Fruit fly (Drosophila melanogaster) whole organism, adult: Measurements from ENCODE around the gene CG9231.
A peak's percentile ranks its signal among the peaks of the same experiment; 100 is the strongest.

Source experiments
- CG11617 ChIP-seq: fragments of 200-800 bp; sonication (Bioruptor generic); optimal IDR thresholded peaks from 2 replicates; lab custom pipeline; 2017; ENCODE audit warnings: mild to moderate bottlenecking, missing biosample characterization, missing genetic modification reagents, missing genetic modification characterization
- CG12768 ChIP-seq: fragments of 200-800 bp; sonication (Bioruptor generic); optimal IDR thresholded peaks from 2 replicates; lab custom pipeline; 2017; ENCODE audit warnings: missing biosample characterization, missing genetic modification characterization, mild to moderate bottlenecking, moderate library complexity, missing genetic modification reagents
- CG14711 ChIP-seq: fragments of 200-800 bp; sonication (Bioruptor generic); optimal IDR thresholded peaks from 2 replicates; lab custom pipeline; 2018; ENCODE audit warnings: missing biosample characterization, mild to moderate bottlenecking, missing genetic modification characterization, moderate library complexity
- CG1620 ChIP-seq: fragments of 200-800 bp; sonication (Bioruptor generic); optimal IDR thresholded peaks from 2 replicates; lab custom pipeline; 2016; ENCODE audit warnings: missing biosample characterization, missing genetic modification characterization
- CG33017 ChIP-seq: fragments of 200-800 bp; sonication (Bioruptor generic); optimal IDR thresholded peaks from 2 replicates; lab custom pipeline; 2018; ENCODE audit warnings: missing biosample characterization, mild to moderate bottlenecking, missing genetic modification characterization, moderate library complexity
- CG5204 ChIP-seq: fragments of 200-800 bp; sonication (Bioruptor generic); optimal IDR thresholded peaks from 2 replicates; lab custom pipeline; 2016; ENCODE audit warnings: missing biosample characterization, missing genetic modification characterization
- CG7045 ChIP-seq: fragments of 200-800 bp; sonication (Bioruptor generic); optimal IDR thresholded peaks from 2 replicates; lab custom pipeline; 2017; ENCODE audit warnings: missing biosample characterization, mild to moderate bottlenecking, missing genetic modification characterization
- CG7101 ChIP-seq: fragments of 200-800 bp; sonication (Bioruptor generic); optimal IDR thresholded peaks from 2 replicates; lab custom pipeline; 2018; ENCODE audit warnings: missing biosample characterization, mild to moderate bottlenecking, missing genetic modification characterization, moderate library complexity
- Clk ChIP-seq: fragments of 200-800 bp; sonication (Bioruptor generic); optimal IDR thresholded peaks from 2 replicates; lab custom pipeline; 2017; ENCODE audit warnings: missing biosample characterization, missing genetic modification characterization
- Crg-1 ChIP-seq: fragments of 200-800 bp; sonication (Bioruptor generic); optimal IDR thresholded peaks from 2 replicates; lab custom pipeline; 2016; ENCODE audit warnings: missing biosample characterization, missing genetic modification characterization
- Hr96 ChIP-seq: fragments of 200-800 bp; sonication (Bioruptor generic); optimal IDR thresholded peaks from 2 replicates; lab custom pipeline; 2016; ENCODE audit warnings: missing biosample characterization, missing genetic modification characterization
- Mnt ChIP-seq: fragments of 200-800 bp; sonication (Bioruptor generic); optimal IDR thresholded peaks from 2 replicates; lab custom pipeline; 2016; ENCODE audit warnings: missing biosample characterization, mild to moderate bottlenecking, missing genetic modification characterization
- bab1 ChIP-seq: fragments of 200-800 bp; sonication (Bioruptor generic); optimal IDR thresholded peaks from 3 replicates; lab custom pipeline; 2019; ENCODE audit warnings: missing biosample characterization, mild to moderate bottlenecking, missing genetic modification characterization, moderate library complexity
- cic ChIP-seq: fragments of 200-800 bp; sonication (Bioruptor generic); optimal IDR thresholded peaks from 2 replicates; lab custom pipeline; 2017; ENCODE audit warnings: missing biosample characterization, mild to moderate bottlenecking, missing genetic modification characterization, moderate library complexity
- cnc ChIP-seq, 2 experiments: fragments of >200 bp; optimal IDR thresholded peaks; 2 replicates each; lab custom pipeline; 2017
- kay ChIP-seq: fragments of 200-800 bp; sonication (Bioruptor generic); peaks from one replicate; lab custom pipeline; 2016; ENCODE audit warnings: missing biosample characterization, missing genetic modification characterization, borderline replicate concordance
- ovo ChIP-seq: fragments of 200-800 bp; sonication (Bioruptor generic); optimal IDR thresholded peaks from 2 replicates; lab custom pipeline; 2016; ENCODE audit warnings: missing biosample characterization, missing genetic modification characterization
- pad ChIP-seq: fragments of 200-800 bp; sonication (Bioruptor generic); optimal IDR thresholded peaks from 3 replicates; lab custom pipeline; 2017; ENCODE audit warnings: missing biosample characterization, missing genetic modification characterization, mild to moderate bottlenecking, moderate library complexity, missing genetic modification reagents
- tj ChIP-seq: fragments of 200-800 bp; sonication (Bioruptor generic); optimal IDR thresholded peaks from 3 replicates; lab custom pipeline; 2017; ENCODE audit warnings: missing biosample characterization, mild to moderate bottlenecking, missing genetic modification characterization, moderate library complexity
- toe ChIP-seq: fragments of 200-800 bp; sonication (Bioruptor generic); optimal IDR thresholded peaks from 2 replicates; lab custom pipeline; 2016; ENCODE audit warnings: missing biosample characterization, missing genetic modification characterization

The CG9231 gene

DNA sequence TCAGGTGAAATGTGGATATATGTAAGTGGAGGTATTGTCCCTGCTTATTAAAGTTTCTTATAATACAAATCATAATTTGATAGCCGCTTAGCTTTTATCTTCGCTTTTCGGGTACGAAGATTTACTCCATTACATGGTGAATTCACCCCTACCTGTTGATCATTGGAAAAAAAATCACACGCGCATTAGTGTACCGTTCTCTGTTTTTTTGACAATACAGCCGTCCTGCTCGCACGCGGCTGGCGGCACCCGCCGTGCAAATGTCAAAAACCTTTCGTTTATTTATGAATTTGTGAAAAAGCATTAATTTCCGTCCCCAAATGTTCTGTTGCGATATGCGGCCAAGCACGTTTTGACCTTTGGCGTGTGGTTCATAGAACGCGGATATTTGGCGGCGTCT is 46.1 kb upstream of the CG9231 start:
- TF ChIP-seq CG7045 (no peak), pad (GFP tag; lab: Kevin White, UChicago) (peak; percentile 77), CG14711 (tag; lab: Kevin White, UChicago) (no peak), CG33017 (tag; lab: Kevin White, UChicago) (no peak), CG11617 (GFP tag; lab: Kevin White, UChicago) (no peak), CG5204 (no peak), Hr96 (no peak), ovo (GFP tag; lab: Kevin White, UChicago) (no peak)

- TF ChIP-seq Clk (GFP tag; lab: Kevin White, UChicago) (peak; percentile 41), cnc (optimal IDR thresholded peaks at IDR 0.05; lab: Kevin White, UChicago) (no peak), CG11617 (GFP tag; lab: Kevin White, UChicago) (peak; percentile 60), ovo (GFP tag; lab: Kevin White, UChicago) (peak; percentile 38), Hr96 (peak; percentile 28), Mnt (peak; percentile 60), CG33017 (tag; lab: Kevin White, UChicago) (peak; percentile 48), pad (GFP tag; lab: Kevin White, UChicago) (peak; percentile 5), CG7045 (peak; percentile 48), tj (GFP tag; lab: Kevin White, UChicago) (peak; percentile 30), toe (no peak), kay (GFP tag; lab: Kevin White, UChicago) (peak; percentile 95), CG12768 (GFP tag; lab: Kevin White, UChicago) (peak; percentile 77), cic (GFP tag; lab: Kevin White, UChicago) (peak; percentile 90), CG7101 (peak; percentile 16), CG1620 (GFP tag; lab: Kevin White, UChicago) (no peak), bab1 (GFP tag; lab: Kevin White, UChicago) (no peak), CG14711 (tag; lab: Kevin White, UChicago) (peak; percentile 6), CG5204 (no peak), Crg-1 (GFP tag; lab: Kevin White, UChicago) (peak; percentile 50)
Observed at dm6 chr3L:19630701-19631100, 44.9 kb upstream of the CG9231 start.

DNA sequence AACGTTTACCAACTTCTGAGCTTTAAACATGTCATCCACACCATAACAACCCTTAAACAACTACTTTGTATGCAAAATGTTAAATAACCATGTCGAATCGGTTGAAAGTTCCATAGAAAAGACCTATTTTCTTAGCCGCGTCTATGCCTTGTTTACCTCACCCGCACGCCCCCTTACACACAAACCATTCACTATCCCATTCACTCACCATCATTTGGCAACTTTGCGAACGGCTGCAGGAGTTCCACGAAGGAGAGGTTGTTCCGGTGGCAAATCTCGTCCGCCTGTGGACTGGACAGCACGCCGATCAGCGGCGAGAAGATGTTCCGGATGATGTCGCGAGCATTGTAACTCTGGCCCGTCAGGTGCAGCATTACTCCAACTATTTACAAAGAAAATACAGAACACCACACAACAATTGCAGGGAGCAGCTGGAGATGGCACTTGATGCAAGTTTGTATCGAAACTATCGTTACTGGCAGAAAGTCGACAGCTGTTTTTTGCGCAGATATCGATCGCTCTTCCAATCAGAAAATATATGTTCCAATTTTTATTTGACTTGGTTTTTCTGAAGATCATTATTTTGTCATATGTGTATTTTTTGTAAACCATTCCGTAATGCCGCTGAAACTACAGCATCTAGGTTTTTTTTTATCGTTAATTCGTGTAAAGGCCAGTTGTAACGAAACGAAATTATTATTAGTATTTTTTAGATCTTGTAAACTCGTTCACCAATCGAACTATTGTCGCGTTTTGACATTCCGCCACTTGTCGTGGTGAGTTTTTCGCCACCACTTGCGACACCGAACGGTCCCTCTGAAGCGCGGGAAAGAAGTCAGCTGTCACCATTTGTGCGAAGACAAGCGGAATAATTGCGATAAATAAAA is 32.5 kb upstream of the CG9231 start, which contains the start of gene asf1:
Gene asf1 (plus strand): TSS at position 823 of the 887 bp plus-strand sequence.
- TF ChIP-seq CG7045 (no peak), CG11617 (GFP tag; lab: Kevin White, UChicago) (peak; percentile 26), CG7101 (peak; percentile 15), CG33017 (tag; lab: Kevin White, UChicago) (no peak), bab1 (GFP tag; lab: Kevin White, UChicago) (no peak), CG14711 (tag; lab: Kevin White, UChicago) (peak; percentile 2), Mnt (peak; percentile 23), cic (GFP tag; lab: Kevin White, UChicago) (peak; percentile 46), Crg-1 (GFP tag; lab: Kevin White, UChicago) (peak; percentile 9), CG12768 (GFP tag; lab: Kevin White, UChicago) (no peak), kay (GFP tag; lab: Kevin White, UChicago) (no peak), ovo (GFP tag; lab: Kevin White, UChicago) (peak; percentile 2), pad (GFP tag; lab: Kevin White, UChicago) (no peak), cnc (optimal IDR thresholded peaks at IDR 0.05; lab: Kevin White, UChicago) (no peak), tj (GFP tag; lab: Kevin White, UChicago) (peak; percentile 70)

DNA sequence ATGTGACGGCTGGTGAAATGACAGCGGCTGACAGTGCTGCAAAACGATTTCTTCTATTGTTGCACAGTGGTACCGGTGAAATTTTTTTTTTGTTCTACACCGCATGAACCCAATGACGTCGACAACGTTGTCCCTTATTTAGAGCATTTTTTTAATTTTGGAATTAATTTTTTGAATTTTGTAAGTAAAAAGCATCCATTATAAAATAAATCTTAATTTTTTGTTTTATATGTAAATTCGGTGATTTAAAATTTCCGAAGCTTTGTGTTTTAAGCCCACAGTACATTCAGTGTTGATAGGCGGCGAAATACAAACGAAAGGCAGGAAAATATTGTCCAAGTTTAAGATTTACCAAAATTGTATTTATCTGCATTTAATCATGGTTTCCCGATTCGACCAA is 26.4 kb upstream of the CG9231 start, which contains the start of the genes Lon and PIG-F:
Gene Lon (minus strand): TSS at position 28 of the 400 bp plus-strand sequence.
Gene PIG-F (plus strand): TSS at position 284 of the 400 bp plus-strand sequence.
- peak; percentile 89 for TF ChIP-seq tj (GFP tag; lab: Kevin White, UChicago)
- TF ChIP-seq Mnt: peak; percentile 97
- peak; percentile 99 for TF ChIP-seq Hr96
- peak; percentile 99 for TF ChIP-seq CG7101
- peak; percentile 99 for TF ChIP-seq CG5204
- TF ChIP-seq pad (GFP tag; lab: Kevin White, UChicago): peak; percentile 94
- peak; percentile 99 for TF ChIP-seq CG11617 (GFP tag; lab: Kevin White, UChicago)
- TF ChIP-seq Clk (GFP tag; lab: Kevin White, UChicago): peak; percentile 99
- TF ChIP-seq CG12768 (GFP tag; lab: Kevin White, UChicago): peak; percentile 99
- peak; percentile 100 for TF ChIP-seq toe
- peak; percentile 99 for TF ChIP-seq Crg-1 (GFP tag; lab: Kevin White, UChicago)
- TF ChIP-seq CG14711 (tag; lab: Kevin White, UChicago): peak; percentile 96
- TF ChIP-seq CG7045: peak; percentile 99
- TF ChIP-seq CG1620 (GFP tag; lab: Kevin White, UChicago): peak; percentile 99
- peak; percentile 98 for TF ChIP-seq CG33017 (tag; lab: Kevin White, UChicago)
- no peak for TF ChIP-seq cnc (optimal IDR thresholded peaks at IDR 0.05; lab: Kevin White, UChicago)
- TF ChIP-seq ovo (GFP tag; lab: Kevin White, UChicago): peak; percentile 99
- TF ChIP-seq cic (GFP tag; lab: Kevin White, UChicago): peak; percentile 86
- peak; percentile 99 for TF ChIP-seq kay (GFP tag; lab: Kevin White, UChicago)
- TF ChIP-seq bab1 (GFP tag; lab: Kevin White, UChicago): peak; percentile 98

DNA sequence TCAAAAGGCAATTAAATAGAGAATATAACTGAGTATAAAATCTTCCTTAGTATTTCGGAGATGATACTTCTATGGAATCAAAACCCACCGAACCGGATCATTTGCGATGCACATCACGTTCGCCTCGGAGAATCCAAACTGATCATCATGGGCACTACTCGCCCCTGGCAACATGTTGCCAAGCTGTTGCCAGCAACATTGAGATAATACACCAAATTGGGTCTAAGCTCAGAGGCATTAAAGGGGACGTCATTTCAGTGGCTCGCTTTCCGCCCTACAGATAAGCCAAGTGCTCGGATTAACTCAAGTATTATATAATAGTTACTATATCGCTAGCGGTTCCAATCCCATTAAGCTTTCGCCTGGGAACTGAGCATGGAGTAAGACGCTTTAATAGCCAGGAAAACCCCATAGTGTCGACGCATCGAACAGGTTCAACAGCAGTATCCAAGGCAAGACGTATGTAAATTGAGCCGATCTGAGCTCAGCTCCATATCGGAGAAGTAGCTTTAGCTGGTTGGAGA is 20.2 kb upstream of the CG9231 start, which contains the start of the genes lush and CG9372:
Gene lush (minus strand): TSS at position 117 of the 524 bp plus-strand sequence.
Gene CG9372 (plus strand): TSS at position 235 of the 524 bp plus-strand sequence.
- TF ChIP-seq kay (GFP tag; lab: Kevin White, UChicago): peak; percentile 57
- TF ChIP-seq Hr96: no peak
- peak; percentile 25 for TF ChIP-seq CG12768 (GFP tag; lab: Kevin White, UChicago)
- TF ChIP-seq cic (GFP tag; lab: Kevin White, UChicago): peak; percentile 76
- TF ChIP-seq ovo (GFP tag; lab: Kevin White, UChicago): no peak
- TF ChIP-seq CG7045: no peak
- no peak for TF ChIP-seq CG7101
